Fruit fly (Drosophila melanogaster): ENCODE data around the gene CG4730.

DNA sequence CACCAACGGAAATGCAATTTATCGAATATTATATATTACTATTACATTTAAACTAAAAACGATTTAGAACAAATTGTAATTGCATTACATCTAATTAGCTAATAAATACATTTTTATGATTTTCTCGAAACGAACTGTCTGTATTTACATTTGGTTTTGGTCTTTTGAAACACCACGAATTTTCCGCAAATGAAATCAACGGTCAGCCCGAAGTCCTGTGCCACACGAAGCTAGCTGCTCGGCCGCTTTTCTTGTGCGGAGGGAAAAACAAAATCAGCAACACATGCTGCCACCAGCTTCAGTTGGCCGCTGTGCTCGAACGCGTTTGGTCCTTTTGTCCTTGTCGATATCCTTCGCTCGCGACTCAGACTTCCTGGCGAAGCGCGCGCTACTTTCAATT is 13.0 kb downstream of the CG4730 start, which contains the start of gene Lgr3:
- no peak for TF ChIP-seq bab1 (GFP tag; optimal IDR thresholded peaks at IDR 0.05)
- no peak for TF ChIP-seq CG11617 (GFP tag; optimal IDR thresholded peaks at IDR 0.05)
- TF ChIP-seq pad (GFP tag; optimal IDR thresholded peaks at IDR 0.05): no peak
- TF ChIP-seq CG12768 (GFP tag; optimal IDR thresholded peaks at IDR 0.05): no peak
- no peak for TF ChIP-seq Crg-1 (GFP tag; optimal IDR thresholded peaks at IDR 0.05)
- no peak for TF ChIP-seq CG5204 (GFP tag; optimal IDR thresholded peaks at IDR 0.05)
- no peak for TF ChIP-seq CG14711 (tag; optimal IDR thresholded peaks at IDR 0.05)

Data from whole organism, adult.